Worm (Caenorhabditis elegans): ENCODE data around the gene nas-1.
"Not testable (repeated sequence)": the region's sequence is repeated elsewhere in the genome, so short reads cannot be mapped to it uniquely, and the experiment has no call there.

Gene nas-1

DNA sequence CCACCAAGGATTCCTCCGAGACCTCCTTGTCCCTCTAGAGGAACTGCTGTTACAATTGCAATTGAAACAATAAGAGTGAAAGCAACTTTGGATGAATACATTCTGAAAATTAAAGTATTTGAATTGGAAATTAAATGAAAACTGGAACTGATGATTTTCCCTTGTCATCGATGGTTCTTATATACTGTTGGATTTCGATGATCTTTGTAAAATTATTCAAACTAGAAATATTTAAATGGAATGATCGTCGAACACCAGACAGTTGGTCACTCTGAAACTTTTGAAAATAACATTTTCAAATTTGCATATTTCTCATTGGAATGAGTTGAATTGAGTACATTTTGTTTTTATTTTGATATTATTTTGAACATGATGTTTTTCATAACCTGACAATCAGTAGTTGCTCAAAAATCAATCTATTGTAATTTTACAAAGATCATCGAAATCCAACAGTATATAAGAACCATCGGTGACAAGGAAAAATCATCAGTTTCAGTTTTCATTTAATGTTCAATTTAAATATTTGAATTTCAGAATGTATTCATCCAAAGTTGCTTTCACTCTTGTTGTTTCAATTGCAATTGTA, 3.8 kb upstream of the nas-1 start, which contains the start of the genes srlf-9 and srlf-10:
srlf-9 (minus strand) TSS at position 101 of the 586 bp plus-strand sequence.
srlf-10 (plus strand) TSS at position 536 of the 586 bp plus-strand sequence.
- not testable (repeated sequence) for TF ChIP-seq unc-62 (GFP tag; optimal IDR thresholded peaks at IDR 0.05)

DNA sequence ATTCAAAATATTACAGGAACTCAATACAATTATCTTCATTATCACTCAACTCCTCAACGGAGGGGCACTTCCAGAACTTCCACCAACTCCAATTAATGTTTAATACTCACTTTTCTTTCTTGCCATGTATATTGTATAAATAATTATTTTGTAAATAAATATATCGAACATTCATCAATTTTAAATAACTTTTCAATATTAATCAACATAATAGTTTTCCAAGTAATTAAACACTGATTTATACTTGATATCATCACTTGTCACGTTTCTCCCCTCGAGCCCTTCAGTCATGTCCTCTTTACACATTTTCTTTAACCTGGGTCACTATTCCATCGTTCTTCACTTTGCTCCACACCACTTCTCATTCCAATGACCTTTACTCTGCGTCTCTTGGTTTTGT, 2.7 kb upstream of the nas-1 start, which contains the start of gene mig-18:
mig-18 (plus strand) TSS at position 301 of the 400 bp plus-strand sequence.
- no peak for TF ChIP-seq unc-62 (GFP tag; optimal IDR thresholded peaks at IDR 0.05)

DNA sequence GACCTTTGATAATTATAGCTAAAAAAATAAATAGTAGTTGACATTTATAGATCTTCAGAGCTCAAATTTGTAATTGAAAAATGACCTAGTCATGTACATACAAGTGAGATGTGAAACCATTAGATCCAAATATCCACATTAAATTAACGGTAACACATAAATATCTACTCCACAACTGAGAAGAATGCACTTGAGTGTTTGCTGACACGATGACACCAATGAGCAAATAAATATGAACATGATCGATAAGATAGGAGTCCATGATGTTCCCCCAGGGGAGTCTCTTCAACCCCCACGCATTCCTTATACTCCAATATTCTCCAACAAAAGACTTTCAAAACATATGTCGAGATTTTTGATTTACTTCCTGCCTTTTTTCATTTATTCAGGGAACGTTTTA, 1.2 kb upstream of the nas-1 start, which contains the start of gene ttr-52:
ttr-52 (plus strand) TSS at position 301 of the 400 bp plus-strand sequence.
- no peak for TF ChIP-seq unc-62 (GFP tag; optimal IDR thresholded peaks at IDR 0.05)

DNA sequence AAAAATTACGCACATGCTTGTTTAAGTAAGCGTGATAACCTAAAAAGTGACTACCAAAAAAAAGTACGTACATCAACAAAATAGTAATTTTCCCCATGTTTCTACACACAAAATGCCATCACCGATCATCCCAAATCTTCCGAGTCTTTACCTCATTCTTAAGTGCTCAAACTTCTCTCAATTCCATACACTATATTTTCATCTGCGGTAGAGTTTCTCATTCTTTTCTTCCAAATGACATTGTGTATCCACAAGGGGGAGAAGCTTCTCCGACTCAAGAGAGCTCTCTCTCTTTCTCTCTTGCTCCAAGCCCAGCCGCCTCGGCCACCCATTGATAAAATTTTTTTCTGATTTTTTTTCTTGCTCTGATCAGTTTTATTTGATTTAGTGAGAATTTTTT, 3.9 kb downstream of the nas-1 start, which contains the start of gene myo-6:
myo-6 (plus strand) TSS at position 301 of the 400 bp plus-strand sequence.
- no peak for TF ChIP-seq unc-62 (GFP tag; optimal IDR thresholded peaks at IDR 0.05)

DNA sequence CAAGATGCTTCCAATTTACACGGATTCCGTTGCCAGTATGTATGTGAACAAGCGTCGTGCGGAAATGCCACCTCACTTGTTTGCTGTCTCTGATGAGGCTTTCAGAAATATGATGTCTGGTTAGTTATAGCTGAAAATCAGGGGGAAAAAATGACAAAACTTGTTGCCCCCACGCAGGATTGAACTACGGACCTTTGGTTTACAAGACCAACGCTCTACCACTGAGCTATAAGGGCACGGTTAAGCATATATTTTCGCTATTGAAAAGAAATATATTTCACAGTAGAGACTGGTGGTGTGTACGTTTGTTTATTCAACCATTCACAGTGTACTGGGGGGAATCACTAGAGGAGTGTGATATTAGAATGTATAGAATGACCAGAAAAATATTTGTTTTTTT, 5.6 kb downstream of the nas-1 start:
- no peak for TF ChIP-seq unc-62 (GFP tag; optimal IDR thresholded peaks at IDR 0.05)

DNA sequence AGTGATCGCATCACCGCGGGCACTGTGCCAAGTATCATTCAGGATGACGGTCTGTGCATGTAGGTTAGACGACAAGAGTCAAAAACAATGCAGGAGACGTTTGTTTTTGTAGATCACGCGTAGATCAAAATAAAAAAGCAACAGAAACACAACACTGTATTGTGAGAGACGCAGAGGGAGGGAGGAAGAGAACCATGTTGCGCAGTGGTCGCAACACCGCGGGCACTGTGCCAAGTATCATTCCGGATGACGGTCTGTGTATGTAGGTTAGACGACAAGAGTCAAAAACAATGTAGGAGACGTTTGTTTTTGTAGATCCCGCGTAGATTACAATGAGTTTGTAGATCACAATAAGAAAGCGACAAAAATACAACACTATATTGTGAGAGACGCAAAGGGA, 13.4 kb downstream of the nas-1 start:
- TF ChIP-seq unc-62 (GFP tag; optimal IDR thresholded peaks at IDR 0.05), result no peak

DNA sequence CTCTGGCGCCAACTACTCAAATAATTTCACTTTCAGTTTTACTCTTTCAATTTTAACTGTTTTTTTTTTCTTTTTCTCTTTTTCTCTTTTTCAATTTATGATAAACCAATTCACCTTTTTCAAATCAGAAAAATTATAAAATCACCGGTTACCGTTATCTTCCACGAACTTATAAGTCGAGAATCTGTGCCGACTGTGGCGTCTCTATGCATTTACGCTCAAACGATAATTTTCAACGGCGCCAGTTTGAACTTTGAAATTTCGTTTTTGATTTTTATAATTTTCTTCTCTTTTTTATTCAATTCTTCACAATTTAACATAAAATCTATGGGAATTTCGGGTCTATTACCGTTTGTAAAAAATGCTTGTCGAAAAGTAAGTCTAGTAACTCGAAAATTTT, 17.8 kb downstream of the nas-1 start, which contains the start of gene exo-1:
exo-1 (plus strand) TSS at position 101 of the 400 bp plus-strand sequence.
- no peak for TF ChIP-seq unc-62 (GFP tag; optimal IDR thresholded peaks at IDR 0.05)

DNA sequence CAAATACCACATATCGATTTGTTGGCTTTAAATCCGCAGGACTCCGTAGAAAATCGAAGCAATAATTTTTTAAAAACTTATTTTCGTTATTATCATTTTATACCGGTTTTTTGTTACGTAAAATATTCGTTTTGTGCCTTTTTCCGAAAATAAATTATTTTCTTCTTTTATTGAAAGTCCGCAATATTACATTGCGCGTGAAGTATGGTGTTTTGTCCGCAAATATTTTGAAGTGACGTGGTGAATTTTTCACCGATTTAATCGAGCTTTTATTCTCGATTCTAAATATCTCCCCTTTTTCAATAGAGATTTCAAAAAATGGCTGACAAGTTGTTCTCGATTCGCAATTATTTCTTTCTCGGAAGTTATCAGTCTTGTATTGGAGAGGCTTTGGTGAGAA, 20.4 kb downstream of the nas-1 start, which contains the start of gene cope-1:
cope-1 (plus strand) TSS at position 229 of the 400 bp plus-strand sequence.
- no peak for TF ChIP-seq unc-62 (GFP tag; optimal IDR thresholded peaks at IDR 0.05)

DNA sequence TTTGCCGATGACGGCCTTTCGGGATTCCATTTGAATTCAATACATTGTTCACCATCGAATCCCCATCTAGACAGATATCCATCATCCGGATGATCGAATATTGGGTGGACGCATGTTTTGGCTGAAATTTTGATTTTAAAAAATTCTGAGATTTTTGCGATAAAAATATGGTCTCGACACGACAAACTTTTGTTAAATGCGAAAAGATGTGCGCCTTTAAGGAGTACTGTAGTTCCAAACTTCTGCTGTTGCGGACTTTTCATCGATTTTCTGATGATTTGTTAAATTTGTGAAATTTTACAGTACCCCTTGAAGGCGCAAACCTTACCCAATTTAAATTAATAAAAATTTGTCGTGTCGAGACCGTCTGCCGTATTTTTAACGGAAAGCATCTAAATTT, 22.2 kb downstream of the nas-1 start:
- no peak for TF ChIP-seq unc-62 (GFP tag; optimal IDR thresholded peaks at IDR 0.05)

DNA sequence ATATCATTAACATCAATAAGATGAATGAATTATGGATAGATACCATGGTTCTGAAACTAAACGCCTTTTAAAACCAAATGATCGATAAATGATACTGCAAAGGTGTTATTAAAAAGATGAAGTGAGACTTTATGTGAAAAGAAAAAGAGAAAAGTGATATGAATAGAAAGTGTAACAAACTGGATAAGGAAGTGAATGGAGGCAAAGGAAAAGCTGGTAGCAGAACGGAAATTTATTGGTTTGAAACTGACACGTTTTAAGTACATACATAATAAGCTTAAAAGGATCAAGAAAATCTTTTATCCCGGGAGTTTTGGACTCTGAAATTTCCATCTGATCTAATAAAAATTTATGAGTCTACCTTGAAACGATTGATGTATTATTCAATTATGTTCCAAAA, 24.1 kb downstream of the nas-1 start, which contains the start of gene bli-5:
bli-5 (minus strand) TSS at position 101 of the 400 bp plus-strand sequence.
- TF ChIP-seq unc-62 (GFP tag; optimal IDR thresholded peaks at IDR 0.05), result no peak

DNA sequence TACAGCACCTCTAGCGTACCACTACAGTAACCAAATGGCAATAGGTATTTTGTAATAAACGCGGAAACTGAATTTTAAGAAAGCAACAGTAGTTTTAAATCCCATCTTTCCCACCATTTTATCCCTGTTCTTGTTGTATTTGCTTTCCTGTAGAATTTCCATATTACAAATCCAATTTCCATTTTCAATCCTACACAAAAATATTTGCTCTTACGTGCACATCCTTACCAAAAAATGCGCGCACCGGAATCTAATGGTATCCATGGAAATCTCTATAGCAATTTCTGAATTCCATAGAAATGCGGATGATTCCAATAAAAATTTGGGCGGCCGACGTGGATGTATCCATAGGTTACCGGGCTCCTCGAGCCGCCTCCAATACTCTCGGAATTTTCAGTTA, 24.6 kb downstream of the nas-1 start, which contains the start of gene trf-1:
trf-1 (plus strand) TSS at position 301 of the 400 bp plus-strand sequence.
- TF ChIP-seq unc-62 (GFP tag; optimal IDR thresholded peaks at IDR 0.05), result no peak

DNA sequence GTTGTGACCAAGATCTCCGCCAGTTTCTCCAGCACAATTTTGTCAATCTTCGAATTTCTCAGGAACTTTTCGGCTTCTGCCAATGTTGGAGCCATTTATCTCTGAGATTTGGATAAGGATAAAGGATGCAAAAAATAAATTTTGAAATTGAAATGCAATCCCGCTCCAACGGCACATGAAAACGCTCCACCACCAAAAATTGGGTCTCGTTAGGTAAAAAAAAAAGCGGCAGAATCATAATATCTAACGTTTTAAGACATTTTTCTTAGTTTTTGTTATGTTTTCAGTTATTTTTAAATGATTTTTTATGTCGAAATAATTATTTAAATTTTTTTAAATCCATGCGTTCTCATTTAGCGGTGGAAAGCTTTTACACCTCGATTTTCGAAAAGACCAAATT, 28.8 kb downstream of the nas-1 start, which contains the start of gene F45G2.7:
F45G2.7 (minus strand) TSS at position 101 of the 400 bp plus-strand sequence.
- TF ChIP-seq unc-62 (GFP tag; optimal IDR thresholded peaks at IDR 0.05), result no peak

DNA sequence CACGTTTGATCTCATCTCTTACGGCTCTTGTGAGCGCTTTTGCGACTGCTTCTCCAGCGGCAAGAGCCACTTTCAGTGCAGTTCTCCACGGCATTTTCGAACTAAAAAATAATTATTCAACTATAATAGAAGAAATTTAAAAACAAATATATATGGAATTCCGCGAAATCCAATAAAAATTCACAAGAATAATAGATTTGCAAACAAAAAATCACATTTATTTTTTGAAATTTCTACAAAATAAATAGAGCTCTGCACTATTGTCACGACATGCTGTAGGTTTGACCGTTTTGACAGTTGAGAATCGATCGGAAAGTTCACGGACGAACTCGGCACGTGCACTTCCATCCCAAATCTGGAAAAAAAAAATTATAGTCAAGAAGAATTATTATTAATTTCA, 30.0 kb downstream of the nas-1 start, which contains the start of gene F45G2.8:
F45G2.8 (minus strand) TSS at position 101 of the 400 bp plus-strand sequence.
- no peak for TF ChIP-seq unc-62 (GFP tag; optimal IDR thresholded peaks at IDR 0.05)

DNA sequence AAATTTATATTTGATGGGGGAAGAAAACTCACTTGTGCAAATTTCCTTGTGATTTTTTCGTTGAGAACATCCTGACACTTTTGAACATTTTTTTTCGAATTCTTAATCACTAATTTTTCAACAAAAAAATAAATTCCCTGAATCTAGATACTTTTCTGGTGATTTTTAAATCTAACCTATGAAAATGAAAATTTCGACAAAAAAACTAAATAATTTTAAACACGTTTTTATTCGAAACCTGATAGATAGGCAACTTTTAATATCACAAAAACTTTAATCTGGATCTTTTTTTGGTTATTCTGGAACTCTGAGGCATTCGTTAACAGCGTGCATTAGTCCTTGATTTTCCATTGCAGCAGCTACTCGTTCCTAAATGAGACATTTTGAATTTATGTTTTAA, 31.2 kb downstream of the nas-1 start, which contains the start of gene F45G2.9:
F45G2.9 (minus strand) TSS at position 101 of the 400 bp plus-strand sequence.
- TF ChIP-seq unc-62 (GFP tag; optimal IDR thresholded peaks at IDR 0.05), result no peak

DNA sequence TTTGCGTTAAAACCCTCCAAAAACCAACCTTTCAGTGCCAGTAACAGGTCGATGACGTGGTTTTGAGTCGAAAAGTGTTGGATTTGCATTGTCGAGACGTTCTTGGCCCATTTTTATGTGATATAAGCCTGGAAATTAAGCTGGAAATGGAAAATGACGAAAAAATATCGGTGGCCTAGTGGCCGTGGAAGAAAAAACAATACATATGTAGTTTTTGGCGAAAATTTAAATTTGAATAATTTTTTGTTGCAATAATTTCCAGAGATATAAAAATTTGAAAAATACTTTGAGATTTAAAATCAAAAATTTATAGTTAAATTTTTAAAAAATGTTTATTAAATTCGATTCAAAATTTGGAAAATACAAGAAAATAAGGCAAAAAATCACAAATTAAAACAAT, 33.8 kb downstream of the nas-1 start, which contains the start of gene ciao-2B:
ciao-2B (minus strand) TSS at position 130 of the 400 bp plus-strand sequence.
- no peak for TF ChIP-seq unc-62 (GFP tag; optimal IDR thresholded peaks at IDR 0.05)

DNA sequence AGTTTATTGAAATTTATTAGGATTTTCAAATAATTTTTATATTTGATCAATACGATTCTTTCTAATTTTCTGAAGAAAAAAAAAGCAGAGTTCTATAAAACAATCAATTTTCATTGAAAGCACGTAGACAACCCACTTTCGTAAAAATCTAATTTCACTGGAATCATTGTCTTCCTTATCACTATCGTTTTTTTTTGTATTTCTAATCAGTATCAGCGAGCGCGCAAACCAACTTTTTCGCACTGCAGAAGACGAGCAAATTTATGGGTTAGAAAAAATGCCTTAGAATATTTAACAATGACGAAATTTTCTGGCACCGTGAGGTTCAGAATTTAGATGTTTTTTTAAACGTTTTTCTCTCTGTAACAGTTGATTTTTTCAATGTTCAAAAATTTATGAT, 47.2 kb downstream of the nas-1 start:
- TF ChIP-seq unc-62 (GFP tag; optimal IDR thresholded peaks at IDR 0.05), result no peak

DNA sequence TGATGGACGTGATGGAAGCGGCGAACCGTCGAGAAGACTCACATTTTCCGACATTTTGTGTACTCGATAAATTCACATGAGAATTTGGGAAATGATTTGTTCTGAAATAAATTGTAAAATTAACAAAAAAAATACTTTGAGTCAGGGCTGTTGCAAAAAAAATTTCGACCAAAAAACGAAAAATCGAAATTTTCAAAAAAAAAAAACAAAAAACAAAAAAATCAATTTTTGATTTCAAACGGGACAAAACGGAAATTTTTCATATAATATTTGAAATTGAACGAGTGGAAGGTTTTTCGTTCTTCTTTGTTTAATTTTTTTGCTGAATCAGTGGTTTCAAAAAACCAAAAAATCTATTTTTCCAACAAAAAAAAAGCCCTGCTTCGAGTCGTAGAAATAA, 49.6 kb downstream of the nas-1 start, which contains the start of gene cua-1:
cua-1 (minus strand) TSS at position 101 of the 400 bp plus-strand sequence.
- TF ChIP-seq unc-62 (GFP tag; optimal IDR thresholded peaks at IDR 0.05), result no peak
